Fruit fly (Drosophila melanogaster) whole organism, embryonic: Measurements from ENCODE around the gene mRpS7.

Source experiments
- B-H1 ChIP-seq: fragments of 200-800 bp; sonication (Bioruptor generic); IDR thresholded peaks from 3 replicates; pipeline ENCODE4 v1.3.6; 2022; ENCODE audit warnings: missing biosample characterization, missing genetic modification characterization
- CG4617 ChIP-seq: fragments of 200-800 bp; sonication (Bioruptor generic); optimal IDR thresholded peaks from 3 replicates; lab custom pipeline; 2016; ENCODE audit warnings: missing biosample characterization, missing genetic modification characterization, borderline replicate concordance
- CG8765 ChIP-seq: fragments of 200-800 bp; sonication (Bioruptor generic); IDR thresholded peaks from 2 replicates; pipeline ENCODE4 v1.3.6; 2022; ENCODE audit warnings: missing biosample characterization, missing genetic modification characterization
- E2f2 ChIP-seq: fragments of 200-800 bp; sonication (Bioruptor generic); IDR thresholded peaks from 2 replicates; pipeline ENCODE4 v1.3.6; 2022; ENCODE audit warnings: missing biosample characterization, missing genetic modification characterization
- Gsc ChIP-seq: fragments of 200-800 bp; sonication (Bioruptor generic); IDR thresholded peaks from 2 replicates; pipeline ENCODE4 v1.3.6; 2022; ENCODE audit warnings: missing biosample characterization, missing genetic modification characterization
- Tbp ChIP-seq: fragments of >200 bp; optimal IDR thresholded peaks from 2 replicates; lab custom pipeline; 2018; ENCODE audit warnings: missing biosample characterization, missing genetic modification characterization
- bowl ChIP-seq: fragments of 200-800 bp; sonication (Bioruptor generic); IDR thresholded peaks from 2 replicates; pipeline ENCODE4 v1.3.6; 2022; ENCODE audit warnings: missing biosample characterization, missing genetic modification characterization
- dati ChIP-seq: fragments of 200-800 bp; sonication (Bioruptor generic); IDR thresholded peaks from 2 replicates; pipeline ENCODE4 v1.3.6; 2022; ENCODE audit warnings: missing biosample characterization, missing genetic modification characterization
- mam ChIP-seq: fragments of 200-800 bp; sonication (Bioruptor generic); optimal IDR thresholded peaks from 3 replicates; lab custom pipeline; 2016; ENCODE audit warnings: missing biosample characterization, missing genetic modification characterization

DNA sequence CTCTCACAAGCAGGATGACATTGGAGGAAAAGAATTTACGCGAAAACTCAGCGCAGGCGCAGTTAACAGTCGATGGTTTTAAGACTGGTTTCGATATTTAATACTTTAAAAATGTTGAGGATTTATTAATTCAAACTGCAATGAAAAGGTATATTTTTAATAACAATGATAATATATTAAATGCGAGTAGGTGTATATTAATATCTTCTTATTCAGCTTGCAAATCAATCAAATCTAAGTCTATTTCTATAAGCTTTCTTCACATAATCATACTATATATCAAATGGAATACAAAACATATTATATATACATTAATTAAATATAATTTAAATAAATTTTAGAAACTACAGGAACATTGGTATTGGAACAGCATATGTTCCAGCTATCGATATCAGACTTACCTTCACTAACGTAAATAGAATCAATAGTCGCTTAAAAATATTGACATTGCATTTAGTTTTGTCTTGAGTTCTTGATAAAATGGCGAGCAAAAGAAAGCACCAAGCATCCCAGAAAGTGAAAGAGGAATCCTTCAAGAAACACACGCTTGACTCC is 49.2 kb downstream of the mRpS7 start, which contains the start of the genes TBC1D16 and holn1:
- TF ChIP-seq B-H1 (GFP tag; lab: Robert Waterston, UW) (no peak), mam (GFP tag; lab: Kevin White, UChicago) (no peak), CG8765 (no peak), Tbp (no peak), bowl (no peak), dati (no peak), Gsc (no peak), E2f2 (GFP tag; lab: Robert Waterston, UW) (0 out of 2 replicates have a peak, but pooled peaks have one; percentile 18), CG4617 (GFP tag; lab: Kevin White, UChicago) (no peak)
